Worm (Caenorhabditis elegans) whole organism, midembryonic: ENCODE data around the gene C39B10.4.

Experiments used
- T22C8.4 ChIP-seq: fragments of 200-800 bp; sonication (Bioruptor generic); IDR thresholded peaks from 2 replicates; pipeline ENCODE4 v1.3.6; 2022; ENCODE audit warnings: missing genetic modification characterization, missing compliant biosample characterization
- flt-1 ChIP-seq: fragments of 200-800 bp; sonication (Bioruptor generic); IDR thresholded peaks from 2 replicates; pipeline ENCODE4 v1.3.6; 2022; ENCODE audit warnings: missing genetic modification characterization, missing compliant biosample characterization
- klf-2 ChIP-seq: fragments of 200-800 bp; sonication (Bioruptor generic); conservative IDR thresholded peaks from 2 replicates; pipeline ENCODE4 v1.3.6; 2022; ENCODE audit warnings: missing genetic modification reagents, missing genetic modification characterization, missing compliant biosample characterization
- med-1 ChIP-seq: sonication (generic microtip); optimal IDR thresholded peaks from 2 replicates; lab custom pipeline; 2017; ENCODE audit warnings: missing genetic modification characterization, mild to moderate bottlenecking, missing compliant biosample characterization, antibody characterized with exemption, missing genetic modification reagents; ENCODE audit not compliant: insufficient read depth
- ref-1 ChIP-seq: fragments of 200-800 bp; sonication (Bioruptor generic); conservative IDR thresholded peaks from 2 replicates; pipeline ENCODE4 v1.3.6; 2022; ENCODE audit warnings: missing genetic modification reagents, missing genetic modification characterization, missing compliant biosample characterization
- tab-1 ChIP-seq: fragments of 200-800 bp; sonication (Bioruptor generic); IDR thresholded peaks from 2 replicates; pipeline ENCODE4 v1.3.6; 2022; ENCODE audit warnings: missing genetic modification characterization, missing compliant biosample characterization
- ztf-23 ChIP-seq: fragments of 200-800 bp; sonication (Bioruptor generic); IDR thresholded peaks from 2 replicates; pipeline ENCODE4 v1.3.6; 2022; ENCODE audit warnings: missing genetic modification reagents, missing genetic modification characterization, missing compliant biosample characterization
- ztf-29 ChIP-seq: fragments of 200-800 bp; sonication (Bioruptor generic); IDR thresholded peaks from 2 replicates; pipeline ENCODE4 v1.3.6; 2022; ENCODE audit warnings: missing genetic modification reagents, missing genetic modification characterization, missing compliant biosample characterization

ce11 chrX:10406850-10407249 is 38.0 kb upstream of the C39B10.4 start, which contains the start of gene ZC504.1:
- no peak for TF ChIP-seq flt-1
- TF ChIP-seq T22C8.4 (GFP tag; lab: Robert Waterston, UW), result no peak
- no peak for TF ChIP-seq ztf-29 (GFP tag; lab: Robert Waterston, UW)
- TF ChIP-seq klf-2 (GFP tag; lab: Robert Waterston, UW), result no peak
- no peak for TF ChIP-seq ref-1 (GFP tag; lab: Robert Waterston, UW)
- no peak for TF ChIP-seq tab-1 (GFP tag; lab: Robert Waterston, UW)
- TF ChIP-seq med-1 (GFP tag; lab: Kevin White, UChicago), result no peak
- TF ChIP-seq ztf-23 (GFP tag; lab: Robert Waterston, UW), result no peak
